Worm (Caenorhabditis elegans) whole organism, mixed stage, embryonic: ENCODE data around the gene gcy-11.

Experiments used
- blmp-1 ChIP-seq: fragments of 150-350 bp; optimal IDR thresholded peaks from 2 replicates; lab custom pipeline; 2014; ENCODE audit warnings: missing biosample characterization, missing genetic modification characterization
- ceh-43 ChIP-seq: fragments of 200-800 bp; sonication (Bioruptor generic); optimal IDR thresholded peaks from 2 replicates; lab custom pipeline; 2018; ENCODE audit warnings: mild to moderate bottlenecking, missing genetic modification characterization, moderate library complexity, missing compliant biosample characterization
- elt-3 ChIP-seq: fragments of 150-350 bp; optimal IDR thresholded peaks from 2 replicates; lab custom pipeline; 2014; ENCODE audit warnings: missing biosample characterization, missing genetic modification characterization
- lsy-2 ChIP-seq: fragments of 150-350 bp; optimal IDR thresholded peaks from 2 replicates; lab custom pipeline; 2014; ENCODE audit warnings: missing biosample characterization, missing genetic modification characterization
- mep-1 ChIP-seq: fragments of 150-350 bp; optimal IDR thresholded peaks from 2 replicates; lab custom pipeline; 2017; ENCODE audit warnings: missing biosample characterization, missing genetic modification reagents, missing genetic modification characterization, inconsistent platforms
- nhr-12 ChIP-seq: fragments of 150-350 bp; optimal IDR thresholded peaks from 2 replicates; lab custom pipeline; 2014; ENCODE audit warnings: missing biosample characterization, missing genetic modification characterization
- pha-4 ChIP-seq: fragments of 150-350 bp; optimal IDR thresholded peaks from 2 replicates; lab custom pipeline; 2018; ENCODE audit warnings: missing biosample characterization, missing genetic modification reagents, missing genetic modification characterization
- snpc-4 ChIP-seq: fragments of 150-350 bp; optimal IDR thresholded peaks from 2 replicates; lab custom pipeline; 2014; ENCODE audit warnings: missing biosample characterization, missing genetic modification characterization
- sptf-1 ChIP-seq: sonication (generic microtip); optimal IDR thresholded peaks from 2 replicates; lab custom pipeline; 2017; ENCODE audit warnings: mild to moderate bottlenecking, missing genetic modification characterization, moderate library complexity, missing compliant biosample characterization
- unc-39 ChIP-seq: fragments of 150-350 bp; optimal IDR thresholded peaks from 2 replicates; lab custom pipeline; 2014; ENCODE audit warnings: missing biosample characterization, missing genetic modification characterization
- unc-62 ChIP-seq: fragments of 150-350 bp; optimal IDR thresholded peaks from 2 replicates; lab custom pipeline; 2014; ENCODE audit warnings: missing biosample characterization, missing genetic modification reagents, missing genetic modification characterization

ce11 chrX:17019098-17019497, 36.3 kb downstream of the gcy-11 start:
- TF ChIP-seq unc-62 (GFP tag; lab: Kevin White, UChicago) (no peak), mep-1 (tag; lab: Kevin White, UChicago) (no peak), elt-3 (tag; lab: Kevin White, UChicago) (no peak), sptf-1 (tag; lab: Kevin White, UChicago) (no peak), nhr-12 (tag; lab: Kevin White, UChicago) (no peak), pha-4 (tag; lab: Kevin White, UChicago) (no peak), unc-39 (tag; lab: Kevin White, UChicago) (no peak), snpc-4 (tag; lab: Kevin White, UChicago) (no peak), lsy-2 (no peak), blmp-1 (tag; lab: Kevin White, UChicago) (no peak), ceh-43 (GFP tag; lab: Kevin White, UChicago) (no peak)
